Fruit fly (Drosophila melanogaster) whole organism, embryonic: ENCODE measurements around the gene scpr-B.

Source experiments
- Atf3 ChIP-seq: fragments of 200-800 bp; sonication (Bioruptor generic); optimal IDR thresholded peaks from 3 replicates; lab custom pipeline; 2016; ENCODE audit warnings: missing biosample characterization, missing genetic modification characterization
- B-H2 ChIP-seq: fragments of 200-800 bp; sonication (Bioruptor generic); optimal IDR thresholded peaks from 2 replicates; lab custom pipeline; 2018; ENCODE audit warnings: missing biosample characterization, mild to moderate bottlenecking, missing genetic modification characterization
- CG10431 ChIP-seq: fragments of 200-800 bp; sonication (Bioruptor generic); optimal IDR thresholded peaks from 3 replicates; lab custom pipeline; 2018; ENCODE audit warnings: missing biosample characterization, mild to moderate bottlenecking, missing genetic modification characterization
- CG11696 ChIP-seq: fragments of 200-800 bp; sonication (Bioruptor generic); IDR thresholded peaks from 2 replicates; pipeline ENCODE4 v1.3.6; 2022; ENCODE audit warnings: missing biosample characterization, missing genetic modification characterization
- CG12071 ChIP-seq: fragments of 200-800 bp; sonication (Bioruptor generic); optimal IDR thresholded peaks from 3 replicates; lab custom pipeline; 2018; ENCODE audit warnings: missing biosample characterization, mild to moderate bottlenecking, missing genetic modification characterization
- CG14014 ChIP-seq: fragments of 200-800 bp; sonication (Bioruptor generic); IDR thresholded peaks from 2 replicates; pipeline ENCODE4 v1.3.6; 2022; ENCODE audit warnings: missing biosample characterization, missing genetic modification characterization
- CG15601 ChIP-seq: fragments of 200-800 bp; sonication (Bioruptor generic); optimal IDR thresholded peaks from 3 replicates; lab custom pipeline; 2019; ENCODE audit warnings: missing biosample characterization, mild to moderate bottlenecking, missing genetic modification characterization, moderate library complexity
- CG2116 ChIP-seq: fragments of 200-800 bp; sonication (Bioruptor generic); optimal IDR thresholded peaks from 3 replicates; lab custom pipeline; 2018; ENCODE audit warnings: missing biosample characterization, mild to moderate bottlenecking, missing genetic modification characterization
- CG2202 ChIP-seq: fragments of 200-800 bp; sonication (Bioruptor generic); optimal IDR thresholded peaks from 2 replicates; lab custom pipeline; 2018; ENCODE audit warnings: missing biosample characterization, mild to moderate bottlenecking, missing genetic modification characterization
- CG32532 ChIP-seq: fragments of 200-800 bp; sonication (Bioruptor generic); IDR thresholded peaks from 2 replicates; pipeline ENCODE4 v1.3.6; 2022; ENCODE audit warnings: missing biosample characterization, missing genetic modification characterization
- CG33557 ChIP-seq: fragments of 200-800 bp; sonication (Bioruptor generic); optimal IDR thresholded peaks from 2 replicates; lab custom pipeline; 2019; ENCODE audit warnings: missing biosample characterization, mild to moderate bottlenecking, missing genetic modification characterization, moderate library complexity
- CG34376 ChIP-seq: fragments of 200-800 bp; sonication (Bioruptor generic); optimal IDR thresholded peaks from 2 replicates; lab custom pipeline; 2018; ENCODE audit warnings: missing biosample characterization, mild to moderate bottlenecking, missing genetic modification characterization
- CG34422 ChIP-seq: fragments of 200-800 bp; sonication (Bioruptor generic); IDR thresholded peaks from 3 replicates; pipeline ENCODE4 v1.3.6; 2022; ENCODE audit warnings: missing biosample characterization, missing genetic modification characterization
- CG6813 ChIP-seq: fragments of 200-800 bp; sonication (Bioruptor generic); optimal IDR thresholded peaks from 2 replicates; lab custom pipeline; 2017; ENCODE audit warnings: missing biosample characterization, missing genetic modification characterization, mild to moderate bottlenecking, moderate library complexity, missing genetic modification reagents
- D ChIP-seq, 2 experiments: fragments of 200-800 bp in 1 of 2; fragments of >200 bp in 1 of 2; sonication (Bioruptor generic) in 1 of 2; optimal IDR thresholded peaks; 2 replicates in 1 of 2; 3 replicates in 1 of 2; lab custom pipeline; 2017; ENCODE audit warnings: mild to moderate bottlenecking in 1 of 2, missing biosample characterization in 1 of 2, missing genetic modification characterization in 1 of 2, missing genetic modification reagents in 1 of 2
- ERR ChIP-seq: fragments of 200-800 bp; sonication (Bioruptor generic); optimal IDR thresholded peaks from 2 replicates; lab custom pipeline; 2016; ENCODE audit warnings: missing biosample characterization, missing genetic modification characterization
- Fer3 ChIP-seq: fragments of 200-800 bp; sonication (Bioruptor generic); optimal IDR thresholded peaks from 2 replicates; lab custom pipeline; 2018; ENCODE audit warnings: missing biosample characterization, mild to moderate bottlenecking, missing genetic modification characterization, moderate library complexity
- Hmx ChIP-seq: fragments of 200-800 bp; sonication (Bioruptor generic); optimal IDR thresholded peaks from 2 replicates; lab custom pipeline; 2016; ENCODE audit warnings: missing biosample characterization, missing genetic modification characterization
- Hr78 ChIP-seq, 2 experiments: fragments of 200-800 bp in 1 of 2; fragments of >200 bp in 1 of 2; sonication (Bioruptor generic) in 1 of 2; optimal IDR thresholded peaks; 2 replicates each; lab custom pipeline; 2017 to 2019; ENCODE audit warnings: missing biosample characterization in 2 of 2, missing genetic modification characterization in 2 of 2, mild to moderate bottlenecking in 1 of 2, moderate library complexity in 1 of 2
- Lim3 ChIP-seq: fragments of 200-800 bp; sonication (Bioruptor generic); IDR thresholded peaks from 2 replicates; pipeline ENCODE4 v1.3.6; 2022; ENCODE audit warnings: missing biosample characterization, missing genetic modification characterization
- MTF-1 ChIP-seq: fragments of 200-800 bp; sonication (Bioruptor generic); optimal IDR thresholded peaks from 2 replicates; lab custom pipeline; 2018; ENCODE audit warnings: missing biosample characterization, mild to moderate bottlenecking, missing genetic modification characterization, borderline replicate concordance
- NK7.1 ChIP-seq: fragments of 200-800 bp; sonication (Bioruptor generic); optimal IDR thresholded peaks from 3 replicates; lab custom pipeline; 2016; ENCODE audit warnings: missing biosample characterization, missing genetic modification characterization
- Neu2 ChIP-seq: fragments of 200-800 bp; sonication (Bioruptor generic); optimal IDR thresholded peaks from 3 replicates; lab custom pipeline; 2016; ENCODE audit warnings: missing biosample characterization, missing genetic modification characterization, borderline replicate concordance
- NfI ChIP-seq: fragments of 200-800 bp; sonication (Bioruptor generic); optimal IDR thresholded peaks from 3 replicates; lab custom pipeline; 2018; ENCODE audit warnings: missing biosample characterization, mild to moderate bottlenecking, missing genetic modification characterization, moderate library complexity
- Ravus ChIP-seq: fragments of 200-800 bp; sonication (Bioruptor generic); IDR thresholded peaks from 2 replicates; pipeline ENCODE4 v1.3.6; 2022; ENCODE audit warnings: missing biosample characterization, missing genetic modification characterization
- TFAM ChIP-seq: fragments of 200-800 bp; sonication (Bioruptor generic); optimal IDR thresholded peaks from 2 replicates; lab custom pipeline; 2017; ENCODE audit warnings: missing biosample characterization, missing genetic modification characterization, inconsistent platforms
- amos ChIP-seq: fragments of 200-800 bp; sonication (Bioruptor generic); IDR thresholded peaks from 2 replicates; pipeline ENCODE4 v1.3.6; 2022; ENCODE audit warnings: missing biosample characterization, missing genetic modification characterization; ENCODE audit not compliant: partially characterized antibody
- cas ChIP-seq: fragments of 200-800 bp; sonication (Bioruptor generic); IDR thresholded peaks from 2 replicates; pipeline ENCODE4 v1.3.6; 2022; ENCODE audit warnings: missing biosample characterization, missing genetic modification characterization
- crc ChIP-seq: fragments of 200-800 bp; sonication (Bioruptor generic); optimal IDR thresholded peaks from 2 replicates; lab custom pipeline; 2016; ENCODE audit warnings: missing biosample characterization, missing genetic modification characterization
- dan ChIP-seq: fragments of 200-800 bp; sonication (Bioruptor generic); IDR thresholded peaks from 2 replicates; pipeline ENCODE4 v1.3.6; 2022; ENCODE audit warnings: missing biosample characterization, missing genetic modification characterization
- dimm ChIP-seq: fragments of 200-800 bp; sonication (Bioruptor generic); IDR thresholded peaks from 2 replicates; pipeline ENCODE4 v1.3.6; 2022; ENCODE audit warnings: missing biosample characterization, missing genetic modification characterization
- esg ChIP-seq: fragments of 200-800 bp; sonication (Bioruptor generic); conservative IDR thresholded peaks from 2 replicates; pipeline ENCODE4 v1.3.6; 2022; ENCODE audit warnings: missing biosample characterization, missing genetic modification characterization
- ftz-f1 ChIP-seq: fragments of 200-800 bp; sonication (Bioruptor generic); optimal IDR thresholded peaks from 2 replicates; lab custom pipeline; 2016; ENCODE audit warnings: missing biosample characterization, missing genetic modification characterization
- gfzf ChIP-seq: fragments of 200-800 bp; sonication (Bioruptor generic); optimal IDR thresholded peaks from 2 replicates; lab custom pipeline; 2016; ENCODE audit warnings: missing biosample characterization, mild to moderate bottlenecking, missing genetic modification characterization, moderate library complexity
- hth ChIP-seq: fragments of >200 bp; optimal IDR thresholded peaks from 2 replicates; lab custom pipeline; 2017; ENCODE audit warnings: inconsistent platforms
- kay ChIP-seq: fragments of 200-800 bp; sonication (Bioruptor generic); optimal IDR thresholded peaks from 2 replicates; lab custom pipeline; 2016; ENCODE audit warnings: missing biosample characterization, missing genetic modification characterization
- knrl ChIP-seq: fragments of 200-800 bp; sonication (Bioruptor generic); IDR thresholded peaks from 3 replicates; pipeline ENCODE4 v1.3.6; 2022; ENCODE audit warnings: missing biosample characterization, missing genetic modification characterization; ENCODE audit not compliant: partially characterized antibody
- nerfin-2 ChIP-seq: fragments of 200-800 bp; sonication (Bioruptor generic); IDR thresholded peaks from 2 replicates; pipeline ENCODE4 v1.3.6; 2022; ENCODE audit warnings: missing biosample characterization, missing genetic modification characterization; ENCODE audit not compliant: partially characterized antibody
- onecut ChIP-seq: fragments of 200-800 bp; sonication (Bioruptor generic); IDR thresholded peaks from 2 replicates; pipeline ENCODE4 v1.3.6; 2022; ENCODE audit warnings: missing biosample characterization, missing genetic modification characterization
- otp ChIP-seq: fragments of 200-800 bp; sonication (Bioruptor generic); IDR thresholded peaks from 3 replicates; pipeline ENCODE4, ENCODE4 v1.3.6; 2022; ENCODE audit warnings: missing biosample characterization, missing genetic modification characterization
- pan ChIP-seq, 4 experiments: fragments of >200 bp in 3 of 4; fragments of 200-800 bp in 1 of 4; sonication (Bioruptor generic) in 1 of 4; optimal IDR thresholded peaks in 3 of 4; IDR thresholded peaks in 1 of 4; 2 replicates each; pipeline versions ENCODE4 v1.3.6 to Lab custom; 2017 to 2022; ENCODE audit warnings: missing biosample characterization in 2 of 4, missing genetic modification characterization in 2 of 4, mixed read lengths in 1 of 4
- pum ChIP-seq: fragments of 200-800 bp; sonication (Bioruptor generic); optimal IDR thresholded peaks from 2 replicates; lab custom pipeline; 2016; ENCODE audit warnings: missing biosample characterization, missing genetic modification characterization
- pzg ChIP-seq: fragments of 200-800 bp; sonication (Bioruptor generic); optimal IDR thresholded peaks from 3 replicates; lab custom pipeline; 2018; ENCODE audit warnings: missing biosample characterization, mild to moderate bottlenecking, missing genetic modification characterization, moderate library complexity
- rib ChIP-seq: fragments of 200-800 bp; sonication (Bioruptor generic); IDR thresholded peaks from 2 replicates; pipeline ENCODE4 v1.3.6; 2022; ENCODE audit warnings: missing biosample characterization, missing genetic modification characterization
- sd ChIP-seq: fragments of 200-800 bp; sonication (Bioruptor generic); optimal IDR thresholded peaks from 3 replicates; lab custom pipeline; 2018; ENCODE audit warnings: missing biosample characterization, mild to moderate bottlenecking, missing genetic modification characterization, moderate library complexity
- sens-2 ChIP-seq: fragments of 200-800 bp; sonication (Bioruptor generic); IDR thresholded peaks from 2 replicates; pipeline ENCODE4 v1.3.6; 2022; ENCODE audit warnings: missing biosample characterization, missing genetic modification characterization
- tap ChIP-seq: fragments of 200-800 bp; optimal IDR thresholded peaks from 3 replicates; lab custom pipeline; 2019; ENCODE audit warnings: missing biosample characterization, mild to moderate bottlenecking, missing genetic modification characterization, moderate library complexity
- tna ChIP-seq: fragments of 200-800 bp; sonication (Bioruptor generic); IDR thresholded peaks from 2 replicates; pipeline ENCODE4 v1.3.6; 2022; ENCODE audit warnings: missing biosample characterization, missing genetic modification characterization; ENCODE audit not compliant: partially characterized antibody
- usp ChIP-seq: fragments of >200 bp; optimal IDR thresholded peaks from 2 replicates; lab custom pipeline; 2017; ENCODE audit warnings: missing biosample characterization, missing genetic modification characterization
- wor ChIP-seq: fragments of 200-800 bp; sonication (Bioruptor generic); IDR thresholded peaks from 2 replicates; pipeline ENCODE4 v1.3.6; 2022; ENCODE audit warnings: missing biosample characterization, missing genetic modification characterization

The scpr-B gene

DNA sequence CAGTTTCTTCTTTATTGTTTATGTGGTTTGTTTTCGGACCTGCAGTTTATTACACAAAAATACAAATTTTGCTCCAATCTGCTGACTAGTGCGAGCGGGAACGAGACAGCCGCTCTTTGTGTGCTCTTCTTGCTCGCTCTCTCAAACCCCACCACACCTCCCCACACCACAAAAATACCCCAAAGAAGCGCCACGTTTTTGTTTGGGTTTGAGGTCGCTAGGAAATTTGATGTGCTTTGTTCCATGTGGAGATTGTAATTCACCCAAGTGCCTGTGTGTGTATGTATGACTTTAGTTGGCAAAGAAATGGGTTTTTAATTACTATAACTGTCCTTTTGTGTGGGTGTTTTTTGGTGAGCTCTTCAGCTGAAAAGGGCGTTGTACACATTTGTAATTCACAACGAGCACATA lies 42.7 kb downstream of the scpr-B start (continued):
- TF ChIP-seq kay (GFP tag; lab: Kevin White, UChicago) (no peak), usp (no peak), onecut (GFP tag; lab: Robert Waterston, UW) (no peak), Hr78 (GFP tag; optimal IDR thresholded peaks at IDR 0.05; lab: Kevin White, UChicago) (no peak), CG34376 (GFP tag; lab: Kevin White, UChicago) (peak; percentile 36), rib (GFP tag; lab: Robert Waterston, UW) (peak; percentile 52; the same call in 1 of the 2 replicates), sens-2 (no peak), Fer3 (tag; lab: Kevin White, UChicago) (peak; percentile 12), NfI (GFP tag; lab: Kevin White, UChicago) (no peak), amos (no peak), ERR (GFP tag; lab: Kevin White, UChicago) (no peak), sd (peak; percentile 86), CG11696 (no peak), nerfin-2 (no peak), pum (GFP tag; lab: Kevin White, UChicago) (no peak), MTF-1 (GFP tag; lab: Kevin White, UChicago) (peak; percentile 4), CG6813 (GFP tag; lab: Kevin White, UChicago) (no peak), CG34422 (GFP tag; lab: Robert Waterston, UW) (peak; percentile 41; the same call in 1 of the 3 replicates), Lim3 (GFP tag; lab: Robert Waterston, UW) (no peak), CG33557 (GFP tag; lab: Kevin White, UChicago) (no peak), CG14014 (peak; percentile 46; the same call in 1 of the 2 replicates), ftz-f1 (GFP tag; lab: Kevin White, UChicago) (peak; percentile 54), Ravus (GFP tag; lab: Robert Waterston, UW) (no peak), CG32532 (peak; percentile 54), Neu2 (GFP tag; lab: Kevin White, UChicago) (no peak), tna (GFP tag; lab: Robert Waterston, UW) (peak; percentile 13; the same call in 1 of the 2 replicates), cas (GFP tag; lab: Robert Waterston, UW) (no peak), Atf3 (no peak), CG2202 (tag; lab: Kevin White, UChicago) (no peak), CG2116 (no peak), hth (no peak), CG15601 (tag; lab: Kevin White, UChicago) (no peak), B-H2 (no peak), tap (tag; lab: Kevin White, UChicago) (no peak), wor (GFP tag; lab: Robert Waterston, UW) (no peak), TFAM (GFP tag; lab: Kevin White, UChicago) (no peak), otp (GFP tag; lab: Robert Waterston, UW) (0 out of 3 replicates have a peak, but pooled peaks have one; percentile 8), pan (optimal IDR thresholded peaks at IDR 0.05; lab: Kevin White, UChicago) (no peak), pan (GFP tag; optimal IDR thresholded peaks at IDR 0.05 in 1 of 2, IDR thresholded peaks at IDR 0.05 in 1 of 2) (peak in 1 of 2 experiments; percentile 39), dimm (GFP tag; lab: Robert Waterston, UW) (no peak), dan (no peak), CG12071 (peak; percentile 50), D (optimal IDR thresholded peaks at IDR 0.05; lab: Kevin White, UChicago) (no peak), D (GFP tag; optimal IDR thresholded peaks at IDR 0.05; lab: Kevin White, UChicago) (no peak), esg (GFP tag; lab: Robert Waterston, UW) (no peak), crc (no peak), knrl (GFP tag; lab: Robert Waterston, UW) (no peak), Hmx (GFP tag; lab: Kevin White, UChicago) (no peak), CG10431 (GFP tag; lab: Kevin White, UChicago) (no peak), gfzf (GFP tag; lab: Kevin White, UChicago) (no peak), pzg (no peak), NK7.1 (no peak)
